Worm (Caenorhabditis elegans) whole organism, L2 larva: ENCODE results near the gene cutl-18.

Source experiments
- C34F6.9 ChIP-seq: fragments of 150-350 bp; optimal IDR thresholded peaks from 2 replicates; lab custom pipeline; 2014; ENCODE audit warnings: missing biosample characterization, missing genetic modification characterization
- F13H6.1 ChIP-seq: sonication (generic microtip); optimal IDR thresholded peaks from 2 replicates; lab custom pipeline; 2016; ENCODE audit warnings: missing genetic modification characterization, missing compliant biosample characterization
- R02D3.7 ChIP-seq: fragments of 150-350 bp; optimal IDR thresholded peaks from 2 replicates; lab custom pipeline; 2014; ENCODE audit warnings: missing biosample characterization, missing genetic modification characterization
- ZK546.5 ChIP-seq: sonication (generic microtip); optimal IDR thresholded peaks from 2 replicates; lab custom pipeline; 2017; ENCODE audit warnings: missing biosample characterization, missing genetic modification characterization
- alr-1 ChIP-seq: fragments of 150-350 bp; optimal IDR thresholded peaks from 2 replicates; lab custom pipeline; 2014; ENCODE audit warnings: missing biosample characterization, missing genetic modification characterization
- ama-1 ChIP-seq: fragments of 150-350 bp; optimal IDR thresholded peaks from 2 replicates; lab custom pipeline; 2018; ENCODE audit warnings: inconsistent platforms
- blmp-1 ChIP-seq: sonication (generic microtip); optimal IDR thresholded peaks from 2 replicates; lab custom pipeline; 2017; ENCODE audit warnings: missing genetic modification characterization, mild to moderate bottlenecking, missing compliant biosample characterization, antibody characterized with exemption, moderate library complexity; ENCODE audit not compliant: insufficient read depth
- ceh-16 ChIP-seq: fragments of 150-350 bp; optimal IDR thresholded peaks from 2 replicates; lab custom pipeline; 2014; ENCODE audit warnings: missing biosample characterization, missing genetic modification characterization
- crh-2 ChIP-seq: sonication (generic microtip); optimal IDR thresholded peaks from 2 replicates; lab custom pipeline; 2017; ENCODE audit warnings: missing biosample characterization, missing genetic modification characterization
- dmd-4 ChIP-seq: sonication (generic microtip); optimal IDR thresholded peaks from 2 replicates; lab custom pipeline; 2017; ENCODE audit warnings: missing biosample characterization, missing genetic modification characterization
- egl-27 ChIP-seq: sonication (generic microtip); optimal IDR thresholded peaks from 3 replicates; lab custom pipeline; 2017; ENCODE audit warnings: missing biosample characterization, missing genetic modification reagents, missing genetic modification characterization
- elt-1 ChIP-seq: fragments of 150-350 bp; optimal IDR thresholded peaks from 2 replicates; lab custom pipeline; 2014; ENCODE audit warnings: missing biosample characterization, missing genetic modification characterization
- elt-3 ChIP-seq: sonication (generic microtip); optimal IDR thresholded peaks from 2 replicates; lab custom pipeline; 2017; ENCODE audit warnings: missing biosample characterization, missing genetic modification characterization
- gmeb-1 ChIP-seq: fragments of 150-350 bp; optimal IDR thresholded peaks from 2 replicates; lab custom pipeline; 2014; ENCODE audit warnings: missing biosample characterization, missing genetic modification characterization
- lin-11 ChIP-seq: fragments of 150-350 bp; sonication (generic microtip); optimal IDR thresholded peaks from 2 replicates; lab custom pipeline; 2014; ENCODE audit warnings: missing biosample characterization, missing genetic modification characterization, inconsistent platforms, mixed read lengths
- lin-13 ChIP-seq: fragments of 150-350 bp; optimal IDR thresholded peaks from 2 replicates; lab custom pipeline; 2014; ENCODE audit warnings: missing biosample characterization, missing genetic modification reagents, missing genetic modification characterization
- lin-39 ChIP-seq: fragments of 150-350 bp; optimal IDR thresholded peaks from 2 replicates; lab custom pipeline; 2014; ENCODE audit warnings: missing biosample characterization, missing genetic modification reagents, missing genetic modification characterization
- lsy-2 ChIP-seq, 2 experiments: fragments of 150-350 bp in 1 of 2; sonication (generic microtip) in 1 of 2; optimal IDR thresholded peaks; 2 replicates each; lab custom pipeline; 2014 to 2017; ENCODE audit warnings: missing biosample characterization in 2 of 2, missing genetic modification characterization in 2 of 2
- mab-5 ChIP-seq: fragments of 150-350 bp; optimal IDR thresholded peaks from 2 replicates; lab custom pipeline; 2014; ENCODE audit warnings: missing biosample characterization, missing genetic modification characterization
- mbf-1 ChIP-seq: sonication (generic microtip); optimal IDR thresholded peaks from 2 replicates; lab custom pipeline; 2017; ENCODE audit warnings: missing biosample characterization, missing genetic modification characterization
- mdl-1 ChIP-seq, 2 experiments: fragments of 150-350 bp in 1 of 2; sonication (generic microtip) in 1 of 2; optimal IDR thresholded peaks; 2 replicates each; lab custom pipeline; 2017; ENCODE audit warnings: missing biosample characterization in 2 of 2, missing genetic modification characterization in 2 of 2
- nhr-10 ChIP-seq: sonication (generic microtip); optimal IDR thresholded peaks from 2 replicates; lab custom pipeline; 2017; ENCODE audit warnings: missing biosample characterization, missing genetic modification characterization
- nhr-11 ChIP-seq: fragments of 150-350 bp; optimal IDR thresholded peaks from 2 replicates; lab custom pipeline; 2014; ENCODE audit warnings: missing biosample characterization, missing genetic modification characterization
- nhr-129 ChIP-seq: fragments of 150-350 bp; optimal IDR thresholded peaks from 2 replicates; lab custom pipeline; 2014; ENCODE audit warnings: missing biosample characterization, missing genetic modification characterization
- nhr-237 ChIP-seq: fragments of 150-350 bp; optimal IDR thresholded peaks from 2 replicates; lab custom pipeline; 2014; ENCODE audit warnings: missing biosample characterization, missing genetic modification characterization
- nhr-25 ChIP-seq: fragments of 150-350 bp; sonication (generic microtip); optimal IDR thresholded peaks from 3 replicates; lab custom pipeline; 2014; ENCODE audit warnings: missing biosample characterization, missing genetic modification characterization
- nhr-77 ChIP-seq: fragments of 150-350 bp; optimal IDR thresholded peaks from 2 replicates; lab custom pipeline; 2014; ENCODE audit warnings: missing biosample characterization, missing genetic modification characterization
- peb-1 ChIP-seq: fragments of 150-350 bp; optimal IDR thresholded peaks from 2 replicates; lab custom pipeline; 2014; ENCODE audit warnings: missing biosample characterization, missing genetic modification characterization
- sem-4 ChIP-seq: fragments of 150-350 bp; optimal IDR thresholded peaks from 2 replicates; lab custom pipeline; 2014; ENCODE audit warnings: missing biosample characterization, missing genetic modification reagents, missing genetic modification characterization
- skn-1 ChIP-seq: sonication (generic microtip); optimal IDR thresholded peaks from 2 replicates; lab custom pipeline; 2017; ENCODE audit warnings: missing biosample characterization, missing genetic modification characterization
- sma-3 ChIP-seq: sonication (generic microtip); optimal IDR thresholded peaks from 2 replicates; lab custom pipeline; 2016; ENCODE audit warnings: missing genetic modification reagents, missing genetic modification characterization, missing compliant biosample characterization
- sma-9 ChIP-seq, 2 experiments: fragments of 150-350 bp in 1 of 2; sonication (generic microtip) in 1 of 2; optimal IDR thresholded peaks; 2 replicates each; lab custom pipeline; 2014 to 2016; ENCODE audit warnings: missing genetic modification characterization in 2 of 2, mild to moderate bottlenecking in 1 of 2, missing biosample characterization in 1 of 2, missing compliant biosample characterization in 1 of 2, missing genetic modification reagents in 1 of 2, moderate library complexity in 1 of 2
- snpc-4 ChIP-seq: fragments of 150-350 bp; optimal IDR thresholded peaks from 2 replicates; lab custom pipeline; 2014; ENCODE audit warnings: missing biosample characterization, missing genetic modification characterization
- unc-39 ChIP-seq: fragments of 150-350 bp; optimal IDR thresholded peaks from 2 replicates; lab custom pipeline; 2014; ENCODE audit warnings: missing biosample characterization, missing genetic modification characterization
- unc-55 ChIP-seq: fragments of 150-350 bp; sonication (generic microtip); optimal IDR thresholded peaks from 3 replicates; lab custom pipeline; 2014; ENCODE audit warnings: missing biosample characterization, missing genetic modification reagents, missing genetic modification characterization
- zag-1 ChIP-seq: fragments of 150-350 bp; optimal IDR thresholded peaks from 2 replicates; lab custom pipeline; 2014; ENCODE audit warnings: missing biosample characterization, missing genetic modification characterization
- ztf-1 ChIP-seq: fragments of 200-800 bp; sonication (Bioruptor generic); conservative IDR thresholded peaks from 2 replicates; pipeline ENCODE4 v1.3.6; 2022; ENCODE audit warnings: missing genetic modification characterization, missing compliant biosample characterization
- ztf-4 ChIP-seq: fragments of 150-350 bp; optimal IDR thresholded peaks from 2 replicates; lab custom pipeline; 2014; ENCODE audit warnings: missing biosample characterization, missing genetic modification characterization

The cutl-18 gene

ce11 chrV:11351263-11351662, 34.6 kb upstream of the cutl-18 start:
- TF ChIP-seq zag-1 (tag; lab: Kevin White, UChicago) (no peak), lsy-2 (tag; optimal IDR thresholded peaks at IDR 0.05; lab: Kevin White, UChicago) (no peak), ztf-4 (tag; lab: Kevin White, UChicago) (no peak), elt-1 (tag; lab: Kevin White, UChicago) (no peak), mbf-1 (no peak), sem-4 (tag; lab: Kevin White, UChicago) (no peak), crh-2 (tag; lab: Kevin White, UChicago) (no peak), skn-1 (tag; lab: Kevin White, UChicago) (no peak), unc-55 (GFP tag; lab: Kevin White, UChicago) (no peak), nhr-10 (no peak), nhr-25 (tag; lab: Kevin White, UChicago) (no peak), mab-5 (tag; lab: Kevin White, UChicago) (no peak), nhr-77 (tag; lab: Kevin White, UChicago) (no peak), F13H6.1 (no peak), nhr-11 (tag; lab: Kevin White, UChicago) (no peak), C34F6.9 (tag; lab: Kevin White, UChicago) (no peak), alr-1 (tag; lab: Kevin White, UChicago) (no peak), sma-3 (GFP tag; lab: Kevin White, UChicago) (no peak), unc-39 (tag; lab: Kevin White, UChicago) (no peak), dmd-4 (tag; lab: Kevin White, UChicago) (no peak)

ce11 chrV:11346912-11347311, 30.2 kb upstream of the cutl-18 start, which contains the start of gene grl-7:
grl-7 (minus strand) TSS chrV:11347012.
- no peak for TF ChIP-seq crh-2 (tag; lab: Kevin White, UChicago)
- no peak for TF ChIP-seq nhr-129 (tag; lab: Kevin White, UChicago)
- no peak for TF ChIP-seq ZK546.5 (tag; lab: Kevin White, UChicago)
- TF ChIP-seq ceh-16 (tag; lab: Kevin White, UChicago) = no peak
- TF ChIP-seq sem-4 (tag; lab: Kevin White, UChicago) = no peak
- TF ChIP-seq lin-11 (tag; lab: Kevin White, UChicago) = no peak
- no peak for TF ChIP-seq elt-1 (tag; lab: Kevin White, UChicago)
- no peak for TF ChIP-seq ztf-4 (tag; lab: Kevin White, UChicago)
- no peak for TF ChIP-seq nhr-237 (tag; lab: Kevin White, UChicago)
- TF ChIP-seq egl-27 = no peak
- TF ChIP-seq skn-1 (tag; lab: Kevin White, UChicago) = no peak
- no peak for TF ChIP-seq lsy-2 (tag; optimal IDR thresholded peaks at IDR 0.05; lab: Kevin White, UChicago)
- TF ChIP-seq nhr-10 = no peak
- TF ChIP-seq blmp-1 (tag; lab: Kevin White, UChicago) = no peak
- TF ChIP-seq unc-55 (GFP tag; lab: Kevin White, UChicago) = no peak
- TF ChIP-seq peb-1 = no peak
- TF ChIP-seq elt-3 (tag; lab: Kevin White, UChicago) = no peak
- TF ChIP-seq mdl-1 (tag; optimal IDR thresholded peaks at IDR 0.05; lab: Kevin White, UChicago) = no peak

ce11 chrV:11344816-11345336, 28.2 kb upstream of the cutl-18 start:
- TF ChIP-seq lin-39 (tag; lab: Kevin White, UChicago) (no peak), gmeb-1 (no peak), crh-2 (tag; lab: Kevin White, UChicago) (no peak), blmp-1 (tag; lab: Kevin White, UChicago) (no peak), sma-9 (GFP tag; optimal IDR thresholded peaks at IDR 0.05; lab: Kevin White, UChicago) (no peak), sma-9 (tag; optimal IDR thresholded peaks at IDR 0.05; lab: Kevin White, UChicago) (no peak), C34F6.9 (tag; lab: Kevin White, UChicago) (no peak), dmd-4 (tag; lab: Kevin White, UChicago) (no peak), skn-1 (tag; lab: Kevin White, UChicago) (no peak), mab-5 (tag; lab: Kevin White, UChicago) (no peak), ama-1 (lab: Kevin White, UChicago) (no peak), ztf-1 (GFP tag; lab: Robert Waterston, UW) (no peak), nhr-129 (tag; lab: Kevin White, UChicago) (no peak), mbf-1 (no peak), snpc-4 (no peak), unc-55 (GFP tag; lab: Kevin White, UChicago) (no peak), sem-4 (tag; lab: Kevin White, UChicago) (no peak), R02D3.7 (tag; lab: Kevin White, UChicago) (no peak), unc-39 (tag; lab: Kevin White, UChicago) (no peak), lin-13 (GFP tag; lab: Kevin White, UChicago) (no peak)
